Fruit fly (Drosophila melanogaster) whole organism, embryonic: ENCODE results near the gene CG31817.

ENCODE experiments used
- Atf6 ChIP-seq: fragments of 200-800 bp; sonication (Bioruptor generic); IDR thresholded peaks from 2 replicates; pipeline ENCODE4 v1.3.6; 2022; ENCODE audit warnings: missing biosample characterization, missing genetic modification characterization
- C15 ChIP-seq: fragments of 200-800 bp; sonication (Bioruptor generic); IDR thresholded peaks from 3 replicates; pipeline ENCODE4 v1.3.6; 2022; ENCODE audit warnings: missing biosample characterization, missing genetic modification characterization
- CG10147 ChIP-seq: fragments of 200-800 bp; sonication (Bioruptor generic); optimal IDR thresholded peaks from 2 replicates; lab custom pipeline; 2019; ENCODE audit warnings: missing biosample characterization, mild to moderate bottlenecking, missing genetic modification characterization, moderate library complexity
- CG10321 ChIP-seq: fragments of 200-800 bp; sonication (Bioruptor generic); IDR thresholded peaks from 2 replicates; pipeline ENCODE4 v1.3.6; 2022; ENCODE audit warnings: missing biosample characterization, missing genetic modification characterization
- CG10431 ChIP-seq: fragments of 200-800 bp; sonication (Bioruptor generic); optimal IDR thresholded peaks from 3 replicates; lab custom pipeline; 2018; ENCODE audit warnings: missing biosample characterization, mild to moderate bottlenecking, missing genetic modification characterization
- CG11093 ChIP-seq: fragments of 200-800 bp; sonication (Bioruptor generic); IDR thresholded peaks from 3 replicates; pipeline ENCODE4 v1.3.6; 2022; ENCODE audit warnings: missing biosample characterization, missing genetic modification characterization
- CG11456 ChIP-seq: fragments of 200-800 bp; sonication (Bioruptor generic); IDR thresholded peaks from 3 replicates; pipeline ENCODE4 v1.3.6; 2022; ENCODE audit warnings: missing biosample characterization, missing genetic modification characterization
- CG11696 ChIP-seq: fragments of 200-800 bp; sonication (Bioruptor generic); IDR thresholded peaks from 2 replicates; pipeline ENCODE4 v1.3.6; 2022; ENCODE audit warnings: missing biosample characterization, missing genetic modification characterization
- CG12299 ChIP-seq: fragments of 200-800 bp; sonication (Bioruptor generic); optimal IDR thresholded peaks from 2 replicates; lab custom pipeline; 2018; ENCODE audit warnings: missing biosample characterization, mild to moderate bottlenecking, missing genetic modification characterization
- CG13894 ChIP-seq: fragments of 200-800 bp; sonication (Bioruptor generic); optimal IDR thresholded peaks from 3 replicates; lab custom pipeline; 2018; ENCODE audit warnings: missing biosample characterization, mild to moderate bottlenecking, missing genetic modification characterization, moderate library complexity
- CG15269 ChIP-seq: fragments of 200-800 bp; sonication (Bioruptor generic); optimal IDR thresholded peaks from 2 replicates; lab custom pipeline; 2018; ENCODE audit warnings: missing biosample characterization, mild to moderate bottlenecking, missing genetic modification characterization, moderate library complexity
- CG15514 ChIP-seq: fragments of 200-800 bp; sonication (Bioruptor generic); optimal IDR thresholded peaks from 3 replicates; lab custom pipeline; 2017; ENCODE audit warnings: missing biosample characterization, missing genetic modification characterization, mild to moderate bottlenecking, moderate library complexity, missing genetic modification reagents
- CG16815 ChIP-seq: fragments of 200-800 bp; sonication (Bioruptor generic); optimal IDR thresholded peaks from 3 replicates; lab custom pipeline; 2017; ENCODE audit warnings: missing biosample characterization, mild to moderate bottlenecking, missing genetic modification characterization
- CG17829 ChIP-seq: fragments of 200-800 bp; optimal IDR thresholded peaks from 2 replicates; lab custom pipeline; 2019; ENCODE audit warnings: missing biosample characterization, mild to moderate bottlenecking, missing genetic modification characterization, moderate library complexity
- CG3065 ChIP-seq: fragments of 200-800 bp; sonication (Bioruptor generic); optimal IDR thresholded peaks from 2 replicates; lab custom pipeline; 2016; ENCODE audit warnings: missing biosample characterization, missing genetic modification characterization
- CG33557 ChIP-seq: fragments of 200-800 bp; sonication (Bioruptor generic); optimal IDR thresholded peaks from 2 replicates; lab custom pipeline; 2019; ENCODE audit warnings: missing biosample characterization, mild to moderate bottlenecking, missing genetic modification characterization, moderate library complexity
- CG43689 ChIP-seq: fragments of 200-800 bp; sonication (Bioruptor generic); IDR thresholded peaks from 2 replicates; pipeline ENCODE4 v1.3.6; 2022; ENCODE audit warnings: missing biosample characterization, missing genetic modification characterization
- CG6175 ChIP-seq: fragments of 200-800 bp; sonication (Bioruptor generic); IDR thresholded peaks from 3 replicates; pipeline ENCODE4 v1.3.6; 2022; ENCODE audit warnings: missing biosample characterization, missing genetic modification characterization
- CG7556 ChIP-seq: fragments of 200-800 bp; sonication (Bioruptor generic); optimal IDR thresholded peaks from 2 replicates; lab custom pipeline; 2017; ENCODE audit warnings: missing biosample characterization, mild to moderate bottlenecking, missing genetic modification characterization
- CG7786 ChIP-seq: fragments of 200-800 bp; sonication (Bioruptor generic); optimal IDR thresholded peaks from 2 replicates; lab custom pipeline; 2016; ENCODE audit warnings: missing biosample characterization, missing genetic modification characterization
- CG8281 ChIP-seq: fragments of 200-800 bp; sonication (Bioruptor generic); optimal IDR thresholded peaks from 2 replicates; lab custom pipeline; 2018; ENCODE audit warnings: missing biosample characterization, mild to moderate bottlenecking, missing genetic modification characterization, moderate library complexity
- D19A ChIP-seq: fragments of 200-800 bp; optimal IDR thresholded peaks from 3 replicates; lab custom pipeline; 2019; ENCODE audit warnings: missing biosample characterization, mild to moderate bottlenecking, missing genetic modification characterization, moderate library complexity
- Doc2 ChIP-seq: fragments of 200-800 bp; sonication (Bioruptor generic); IDR thresholded peaks from 2 replicates; pipeline ENCODE4 v1.3.6; 2022; ENCODE audit warnings: missing biosample characterization, missing genetic modification characterization
- HHEX ChIP-seq: fragments of 200-800 bp; sonication (Bioruptor generic); optimal IDR thresholded peaks from 3 replicates; lab custom pipeline; 2017; ENCODE audit warnings: missing biosample characterization, mild to moderate bottlenecking, missing genetic modification characterization, missing genetic modification reagents
- HLH4C ChIP-seq: fragments of 200-800 bp; sonication (Bioruptor generic); IDR thresholded peaks from 3 replicates; pipeline ENCODE4 v1.3.6; 2022; ENCODE audit warnings: missing biosample characterization, missing genetic modification characterization; ENCODE audit not compliant: partially characterized antibody
- Hmr ChIP-seq: fragments of 200-800 bp; sonication (Bioruptor generic); optimal IDR thresholded peaks from 3 replicates; lab custom pipeline; 2017; ENCODE audit warnings: mild to moderate bottlenecking, missing biosample characterization, missing genetic modification reagents, missing genetic modification characterization
- Hmx ChIP-seq: fragments of 200-800 bp; sonication (Bioruptor generic); optimal IDR thresholded peaks from 2 replicates; lab custom pipeline; 2016; ENCODE audit warnings: missing biosample characterization, missing genetic modification characterization
- MESR4 ChIP-seq: fragments of 200-800 bp; sonication (Bioruptor generic); optimal IDR thresholded peaks from 2 replicates; lab custom pipeline; 2018; ENCODE audit warnings: missing biosample characterization, mild to moderate bottlenecking, missing genetic modification characterization, moderate library complexity
- Max ChIP-seq: fragments of 200-800 bp; sonication (Bioruptor generic); optimal IDR thresholded peaks from 2 replicates; lab custom pipeline; 2016; ENCODE audit warnings: missing biosample characterization, mild to moderate bottlenecking, missing genetic modification characterization
- Oaz ChIP-seq: fragments of 200-800 bp; sonication (Bioruptor generic); IDR thresholded peaks from 2 replicates; pipeline ENCODE4 v1.3.6; 2022; ENCODE audit warnings: missing biosample characterization, missing genetic modification characterization
- Ravus ChIP-seq: fragments of 200-800 bp; sonication (Bioruptor generic); IDR thresholded peaks from 2 replicates; pipeline ENCODE4 v1.3.6; 2022; ENCODE audit warnings: missing biosample characterization, missing genetic modification characterization
- Scr ChIP-seq: fragments of 200-800 bp; sonication (Bioruptor generic); IDR thresholded peaks from 2 replicates; pipeline ENCODE4 v1.3.6; 2022; ENCODE audit warnings: missing biosample characterization, missing genetic modification characterization; ENCODE audit not compliant: partially characterized antibody
- aop ChIP-seq: fragments of 200-800 bp; sonication (Bioruptor generic); IDR thresholded peaks from 2 replicates; pipeline ENCODE4 v1.3.6; 2022; ENCODE audit warnings: missing biosample characterization, missing genetic modification characterization
- bab2 ChIP-seq: fragments of 200-800 bp; sonication (Bioruptor generic); optimal IDR thresholded peaks from 2 replicates; lab custom pipeline; 2016; ENCODE audit warnings: missing biosample characterization, missing genetic modification characterization
- bowl ChIP-seq: fragments of 200-800 bp; sonication (Bioruptor generic); IDR thresholded peaks from 2 replicates; pipeline ENCODE4 v1.3.6; 2022; ENCODE audit warnings: missing biosample characterization, missing genetic modification characterization
- br ChIP-seq: fragments of >200 bp; optimal IDR thresholded peaks from 2 replicates; lab custom pipeline; 2017
- chm ChIP-seq: fragments of 200-800 bp; sonication (Bioruptor generic); IDR thresholded peaks from 2 replicates; pipeline ENCODE4 v1.3.6; 2022; ENCODE audit warnings: missing biosample characterization, missing genetic modification characterization
- ci ChIP-seq: fragments of 200-800 bp; sonication (Bioruptor generic); IDR thresholded peaks from 3 replicates; pipeline ENCODE4 v1.3.6; 2022; ENCODE audit warnings: missing biosample characterization, missing genetic modification characterization
- corto ChIP-seq: fragments of 200-800 bp; sonication (Bioruptor generic); optimal IDR thresholded peaks from 2 replicates; lab custom pipeline; 2016; ENCODE audit warnings: missing biosample characterization, mild to moderate bottlenecking, missing genetic modification characterization, moderate library complexity
- dati ChIP-seq: fragments of 200-800 bp; sonication (Bioruptor generic); IDR thresholded peaks from 2 replicates; pipeline ENCODE4 v1.3.6; 2022; ENCODE audit warnings: missing biosample characterization, missing genetic modification characterization
- fd64A ChIP-seq: fragments of 200-800 bp; sonication (Bioruptor generic); optimal IDR thresholded peaks from 3 replicates; lab custom pipeline; 2018; ENCODE audit warnings: missing biosample characterization, mild to moderate bottlenecking, missing genetic modification characterization
- kah ChIP-seq: fragments of 200-800 bp; sonication (Bioruptor generic); optimal IDR thresholded peaks from 2 replicates; lab custom pipeline; 2018; ENCODE audit warnings: missing biosample characterization, mild to moderate bottlenecking, missing genetic modification characterization
- nmo ChIP-seq: fragments of 200-800 bp; sonication (Bioruptor generic); optimal IDR thresholded peaks from 2 replicates; lab custom pipeline; 2018; ENCODE audit warnings: missing biosample characterization, mild to moderate bottlenecking, missing genetic modification characterization, moderate library complexity
- org-1 ChIP-seq: fragments of 200-800 bp; sonication (Bioruptor generic); optimal IDR thresholded peaks from 2 replicates; lab custom pipeline; 2017; ENCODE audit warnings: missing biosample characterization, missing genetic modification characterization
- salm ChIP-seq: fragments of 200-800 bp; sonication (Bioruptor generic); optimal IDR thresholded peaks from 2 replicates; lab custom pipeline; 2018; ENCODE audit warnings: missing biosample characterization, mild to moderate bottlenecking, missing genetic modification characterization
- sna ChIP-seq: fragments of 200-800 bp; sonication (Bioruptor generic); IDR thresholded peaks from 2 replicates; pipeline ENCODE4 v1.3.6; 2022; ENCODE audit warnings: missing biosample characterization, missing genetic modification characterization; ENCODE audit not compliant: partially characterized antibody
- stc ChIP-seq: fragments of 200-800 bp; sonication (Bioruptor generic); IDR thresholded peaks from 2 replicates; pipeline ENCODE4 v1.3.6; 2022; ENCODE audit warnings: missing biosample characterization, missing genetic modification characterization
- trem ChIP-seq: fragments of 200-800 bp; optimal IDR thresholded peaks from 3 replicates; lab custom pipeline; 2019; ENCODE audit warnings: missing biosample characterization, mild to moderate bottlenecking, missing genetic modification characterization, moderate library complexity
- trh ChIP-seq: fragments of 200-800 bp; sonication (Bioruptor generic); optimal IDR thresholded peaks from 2 replicates; lab custom pipeline; 2016; ENCODE audit warnings: missing biosample characterization, missing genetic modification characterization
- vfl ChIP-seq: fragments of 200-800 bp; sonication (Bioruptor generic); optimal IDR thresholded peaks from 2 replicates; lab custom pipeline; 2016; ENCODE audit warnings: missing biosample characterization, missing genetic modification characterization

The CG31817 gene

dm6 chr2L:16284306-16285299, 53.1 kb downstream of the CG31817 start (continued):
- no peak for TF ChIP-seq Atf6
- no peak for TF ChIP-seq vfl (GFP tag; lab: Kevin White, UChicago)
- TF ChIP-seq CG13894 (tag; lab: Kevin White, UChicago): peak; percentile 60
- no peak for TF ChIP-seq trem (tag; lab: Kevin White, UChicago)
- TF ChIP-seq CG7786 (GFP tag; lab: Kevin White, UChicago): peak; percentile 5
- no peak for TF ChIP-seq CG3065 (GFP tag; lab: Kevin White, UChicago)
- TF ChIP-seq Hmx (GFP tag; lab: Kevin White, UChicago): peak; percentile 8
- peak; percentile 73 for TF ChIP-seq fd64A (GFP tag; lab: Kevin White, UChicago)
- no peak for TF ChIP-seq CG6175
- no peak for TF ChIP-seq stc
- TF ChIP-seq CG15514 (GFP tag; lab: Kevin White, UChicago): peak; percentile 36
- no peak for TF ChIP-seq CG17829 (tag; lab: Kevin White, UChicago)
- TF ChIP-seq aop (GFP tag; lab: Robert Waterston, UW): no peak
- TF ChIP-seq trh (GFP tag; lab: Kevin White, UChicago): peak; percentile 36
- no peak for TF ChIP-seq ci (GFP tag; lab: Robert Waterston, UW)
- peak; percentile 35 for TF ChIP-seq corto (GFP tag; lab: Kevin White, UChicago)
- TF ChIP-seq C15 (GFP tag; lab: Robert Waterston, UW): no peak
- no peak for TF ChIP-seq Doc2 (GFP tag; lab: Robert Waterston, UW)
- no peak for TF ChIP-seq CG10321
- no peak for TF ChIP-seq CG43689 (GFP tag; lab: Robert Waterston, UW)
- no peak for TF ChIP-seq CG11456 (GFP tag; lab: Robert Waterston, UW)
- peak; percentile 37 for TF ChIP-seq nmo (GFP tag; lab: Kevin White, UChicago)
- peak; percentile 77 for TF ChIP-seq CG15269 (tag; lab: Kevin White, UChicago)
- TF ChIP-seq kah (GFP tag; lab: Kevin White, UChicago): peak; percentile 53
- no peak for TF ChIP-seq D19A (tag; lab: Kevin White, UChicago)
- TF ChIP-seq CG33557 (GFP tag; lab: Kevin White, UChicago): no peak
- no peak for TF ChIP-seq CG10431 (GFP tag; lab: Kevin White, UChicago)
- no peak for TF ChIP-seq salm (tag; lab: Kevin White, UChicago)
- TF ChIP-seq CG10147: peak; percentile 48
- TF ChIP-seq sna (GFP tag; lab: Robert Waterston, UW): no peak
- no peak for TF ChIP-seq Ravus (GFP tag; lab: Robert Waterston, UW)
- peak; percentile 62 for TF ChIP-seq HHEX
- TF ChIP-seq MESR4 (GFP tag; lab: Kevin White, UChicago): no peak
- TF ChIP-seq CG11093 (GFP tag; lab: Robert Waterston, UW): no peak
- no peak for TF ChIP-seq bab2 (GFP tag; lab: Kevin White, UChicago)
- TF ChIP-seq Scr: no peak
- TF ChIP-seq org-1: peak; percentile 52
- TF ChIP-seq HLH4C (GFP tag; lab: Robert Waterston, UW): no peak
- no peak for TF ChIP-seq bowl (GFP tag; lab: Robert Waterston, UW)
- peak; percentile 21 for TF ChIP-seq Max (GFP tag; lab: Kevin White, UChicago)
- TF ChIP-seq CG16815 (GFP tag; lab: Kevin White, UChicago): no peak
- no peak for TF ChIP-seq br
- TF ChIP-seq CG8281 (tag; lab: Kevin White, UChicago): peak; percentile 40
- no peak for TF ChIP-seq CG12299 (tag; lab: Kevin White, UChicago)
- peak; percentile 74 for TF ChIP-seq Hmr (GFP tag; lab: Kevin White, UChicago)
- TF ChIP-seq CG7556 (GFP tag; lab: Kevin White, UChicago): peak; percentile 13
- TF ChIP-seq Oaz (GFP tag; lab: Robert Waterston, UW): no peak
- no peak for TF ChIP-seq dati (GFP tag; lab: Robert Waterston, UW)
- no peak for TF ChIP-seq chm (GFP tag; lab: Robert Waterston, UW)
- TF ChIP-seq CG11696: no peak
